Fruit fly (Drosophila melanogaster) whole organism, wandering third instar larva: ENCODE data around the gene CG6290.

Experiments used
- Abd-B ChIP-seq: fragments of >200 bp; optimal IDR thresholded peaks from 2 replicates; lab custom pipeline; 2017; ENCODE audit warnings: missing biosample characterization, missing genetic modification characterization
- CG32264 ChIP-seq: fragments of 200-800 bp; sonication (Bioruptor generic); optimal IDR thresholded peaks from 2 replicates; lab custom pipeline; 2016; ENCODE audit warnings: missing biosample characterization, missing genetic modification characterization
- CG9705 ChIP-seq: fragments of 200-800 bp; sonication (Bioruptor generic); optimal IDR thresholded peaks from 2 replicates; lab custom pipeline; 2018; ENCODE audit warnings: missing biosample characterization, mild to moderate bottlenecking, missing genetic modification characterization
- CrebA ChIP-seq: fragments of 200-800 bp; sonication (Bioruptor generic); optimal IDR thresholded peaks from 2 replicates; lab custom pipeline; 2016; ENCODE audit warnings: missing biosample characterization, mild to moderate bottlenecking, missing genetic modification characterization, borderline replicate concordance
- Dfd ChIP-seq: fragments of >200 bp; optimal IDR thresholded peaks from 2 replicates; lab custom pipeline; 2017; ENCODE audit warnings: missing biosample characterization, missing genetic modification characterization
- Dif ChIP-seq: fragments of 200-275, 200-300 bp; sonication (Bioruptor generic); optimal IDR thresholded peaks from 2 replicates; lab custom pipeline; 2018; ENCODE audit warnings: missing biosample characterization, missing genetic modification characterization; ENCODE audit not compliant: partially characterized antibody
- HLH106 ChIP-seq: fragments of 200-800 bp; optimal IDR thresholded peaks from 3 replicates; lab custom pipeline; 2019; ENCODE audit warnings: missing biosample characterization, mild to moderate bottlenecking, missing genetic modification characterization, moderate library complexity
- Hnf4 ChIP-seq: fragments of 200-800 bp; sonication (Bioruptor generic); optimal IDR thresholded peaks from 2 replicates; lab custom pipeline; 2016; ENCODE audit warnings: missing biosample characterization, mild to moderate bottlenecking, missing genetic modification characterization
- Hr78 ChIP-seq: fragments of >200 bp; optimal IDR thresholded peaks from 2 replicates; lab custom pipeline; 2017; ENCODE audit warnings: missing biosample characterization, missing genetic modification characterization
- Hr83 ChIP-seq: fragments of 200-300 bp; sonication (Bioruptor generic); optimal IDR thresholded peaks from 2 replicates; lab custom pipeline; 2016; ENCODE audit warnings: missing biosample characterization, mild to moderate bottlenecking, missing genetic modification characterization, moderate library complexity; ENCODE audit not compliant: poor library complexity, severe bottlenecking
- Jra ChIP-seq: sonication (Bioruptor generic); optimal IDR thresholded peaks from 2 replicates; lab custom pipeline; 2016; ENCODE audit warnings: missing biosample characterization, missing genetic modification characterization
- Mio ChIP-seq: sonication (Bioruptor generic); optimal IDR thresholded peaks from 2 replicates; lab custom pipeline; 2016; ENCODE audit warnings: missing biosample characterization, missing genetic modification characterization
- Myc ChIP-seq: fragments of >200 bp; optimal IDR thresholded peaks from 2 replicates; lab custom pipeline; 2017
- N ChIP-seq: fragments of >200 bp; optimal IDR thresholded peaks from 2 replicates; lab custom pipeline; 2018; ENCODE audit warnings: missing biosample characterization, missing external identifiers, missing genetic modification characterization
- OdsH ChIP-seq: fragments of 200-800 bp; sonication (Bioruptor generic); optimal IDR thresholded peaks from 2 replicates; lab custom pipeline; 2016; ENCODE audit warnings: missing biosample characterization, mild to moderate bottlenecking, missing genetic modification characterization
- Rel ChIP-seq, 2 experiments: fragments of 200-800 bp; sonication (Bioruptor generic) in 1 of 2; optimal IDR thresholded peaks; 2 replicates in 1 of 2; 3 replicates in 1 of 2; lab custom pipeline; 2016 to 2019; ENCODE audit warnings: mild to moderate bottlenecking in 2 of 2, missing biosample characterization in 2 of 2, missing genetic modification characterization in 2 of 2, moderate library complexity in 1 of 2
- Vsx2 ChIP-seq: fragments of 200-300, 225-300 bp; sonication (Bioruptor generic); optimal IDR thresholded peaks from 2 replicates; lab custom pipeline; 2018; ENCODE audit warnings: missing biosample characterization, missing genetic modification characterization; ENCODE audit not compliant: partially characterized antibody
- br ChIP-seq: fragments of 200-800 bp; sonication (Bioruptor generic); optimal IDR thresholded peaks from 2 replicates; lab custom pipeline; 2016; ENCODE audit warnings: missing biosample characterization, missing genetic modification characterization
- dl ChIP-seq, 2 experiments: fragments of 175-275, 200-275 bp in 1 of 2; fragments of 200-275 bp in 1 of 2; sonication (Bioruptor generic); optimal IDR thresholded peaks; lab custom pipeline; 2018; ENCODE audit warnings: mild to moderate bottlenecking in 2 of 2, missing biosample characterization in 2 of 2, missing genetic modification characterization in 2 of 2, moderate library complexity in 2 of 2; ENCODE audit not compliant: partially characterized antibody in 2 of 2, insufficient read depth in 1 of 2
- dmrt93B ChIP-seq: fragments of 200-800 bp; sonication (Bioruptor generic); optimal IDR thresholded peaks from 2 replicates; lab custom pipeline; 2018; ENCODE audit warnings: missing biosample characterization, mild to moderate bottlenecking, missing genetic modification characterization
- dsf ChIP-seq: sonication (Bioruptor generic); optimal IDR thresholded peaks from 2 replicates; lab custom pipeline; 2016; ENCODE audit warnings: missing biosample characterization, missing genetic modification characterization, borderline replicate concordance
- ey ChIP-seq: fragments of 200-800 bp; sonication (Bioruptor generic); optimal IDR thresholded peaks from 2 replicates; lab custom pipeline; 2016; ENCODE audit warnings: missing biosample characterization, missing genetic modification characterization
- foxo ChIP-seq, 2 experiments: fragments of 200-800 bp; sonication (Bioruptor generic); optimal IDR thresholded peaks; 2 replicates in 1 of 2; 3 replicates in 1 of 2; lab custom pipeline; 2016 to 2017; ENCODE audit warnings: missing biosample characterization in 2 of 2, missing genetic modification characterization in 2 of 2
- fru ChIP-seq: fragments of 200-800 bp; sonication (Bioruptor generic); optimal IDR thresholded peaks from 3 replicates; lab custom pipeline; 2016; ENCODE audit warnings: missing biosample characterization, mild to moderate bottlenecking, missing genetic modification characterization
- h ChIP-seq: fragments of 200-800 bp; sonication (Bioruptor generic); optimal IDR thresholded peaks from 3 replicates; lab custom pipeline; 2016; ENCODE audit warnings: missing biosample characterization, mild to moderate bottlenecking, missing genetic modification characterization
- jim ChIP-seq: fragments of 175-275, 200-325 bp; sonication (Bioruptor generic); optimal IDR thresholded peaks from 2 replicates; lab custom pipeline; 2016; ENCODE audit warnings: missing biosample characterization, mild to moderate bottlenecking, missing genetic modification characterization
- lola ChIP-seq: fragments of >200 bp; optimal IDR thresholded peaks from 2 replicates; lab custom pipeline; 2017; ENCODE audit warnings: missing biosample characterization, missing genetic modification characterization
- pan ChIP-seq: fragments of >200 bp; optimal IDR thresholded peaks from 2 replicates; lab custom pipeline; 2017
- psq ChIP-seq: fragments of 200-800 bp; sonication (Bioruptor generic); optimal IDR thresholded peaks from 3 replicates; lab custom pipeline; 2017; ENCODE audit warnings: missing biosample characterization, mild to moderate bottlenecking, missing genetic modification characterization, moderate library complexity
- rgr ChIP-seq: fragments of 200-800 bp; sonication (Bioruptor generic); optimal IDR thresholded peaks from 3 replicates; lab custom pipeline; 2016; ENCODE audit warnings: missing biosample characterization, mild to moderate bottlenecking, missing genetic modification characterization
- sage ChIP-seq: fragments of 200-800 bp; sonication (Bioruptor generic); optimal IDR thresholded peaks from 2 replicates; lab custom pipeline; 2016; ENCODE audit warnings: missing biosample characterization, mild to moderate bottlenecking, missing genetic modification characterization
- sv ChIP-seq: fragments of 200-800 bp; sonication (Bioruptor generic); optimal IDR thresholded peaks from 3 replicates; lab custom pipeline; 2016; ENCODE audit warnings: missing biosample characterization, missing genetic modification characterization
- tai ChIP-seq: sonication (Bioruptor generic); optimal IDR thresholded peaks from 2 replicates; lab custom pipeline; 2016; ENCODE audit warnings: missing biosample characterization, missing genetic modification characterization
- usp ChIP-seq: fragments of >200 bp; optimal IDR thresholded peaks from 2 replicates; lab custom pipeline; 2017; ENCODE audit warnings: missing biosample characterization, missing genetic modification characterization
- woc ChIP-seq: sonication (Bioruptor generic); optimal IDR thresholded peaks from 2 replicates; lab custom pipeline; 2016; ENCODE audit warnings: missing biosample characterization, mild to moderate bottlenecking, missing genetic modification characterization

The CG6290 gene

DNA sequence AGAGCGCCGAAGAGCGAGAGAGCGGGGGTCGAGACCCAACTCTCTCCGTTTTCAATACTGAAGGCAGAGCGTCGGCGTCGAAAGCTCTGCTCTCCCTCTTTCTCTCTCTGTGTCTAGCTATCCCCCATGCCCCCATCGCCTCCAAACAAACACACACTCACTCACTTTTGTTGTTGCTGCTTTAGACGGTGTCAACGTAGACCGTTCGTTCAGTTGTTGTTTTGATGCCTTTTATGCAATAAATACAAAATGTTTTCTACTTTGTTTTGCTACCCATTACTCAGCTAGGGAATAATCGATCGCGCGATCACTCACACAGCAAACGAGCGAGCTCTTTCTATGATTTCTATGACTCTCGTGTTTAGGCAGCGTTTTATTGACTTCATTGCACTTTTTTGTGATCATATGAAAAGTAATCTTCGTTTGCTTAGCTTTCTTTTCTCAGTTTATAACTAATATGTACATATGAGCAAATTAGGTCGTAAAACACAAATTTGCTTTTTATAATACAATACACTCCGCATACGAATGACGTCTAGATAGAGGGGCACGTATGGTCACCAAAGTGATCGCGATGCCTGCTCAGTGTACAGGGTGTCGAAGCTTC lies 32.6 kb upstream of the CG6290 start:
- TF ChIP-seq Vsx2 (GFP tag; lab: Kevin White, UChicago): peak; percentile 90
- no peak for TF ChIP-seq HLH106 (tag; lab: Kevin White, UChicago)
- TF ChIP-seq pan (lab: Kevin White, UChicago): peak; percentile 70
- TF ChIP-seq Abd-B (GFP tag; lab: Kevin White, UChicago): no peak
- peak; percentile 0 for TF ChIP-seq fru (GFP tag; lab: Kevin White, UChicago)
- TF ChIP-seq dl (GFP tag; optimal IDR thresholded peaks at IDR 0.05; lab: Kevin White, UChicago; ENCODE audit: insufficient read depth in 1 of 2, partially characterized antibody in 2 of 2): peak; percentile 90 to 93
- no peak for TF ChIP-seq psq
- no peak for TF ChIP-seq tai (GFP tag; lab: Kevin White, UChicago)
- TF ChIP-seq sage (GFP tag; lab: Kevin White, UChicago): no peak
- peak; percentile 1 for TF ChIP-seq jim
- peak; percentile 91 for TF ChIP-seq br (GFP tag; lab: Kevin White, UChicago)
- TF ChIP-seq Jra (GFP tag; lab: Kevin White, UChicago): peak; percentile 3
- TF ChIP-seq Dif (GFP tag; lab: Kevin White, UChicago): peak; percentile 95
- peak; percentile 1 for TF ChIP-seq h (GFP tag; lab: Kevin White, UChicago)
- TF ChIP-seq CG9705 (GFP tag; lab: Kevin White, UChicago): no peak
- no peak for TF ChIP-seq OdsH (GFP tag; lab: Kevin White, UChicago)
- TF ChIP-seq woc: no peak
- peak; percentile 15 for TF ChIP-seq Hnf4 (GFP tag; lab: Kevin White, UChicago)
- no peak for TF ChIP-seq lola (GFP tag; lab: Kevin White, UChicago)

dm6 chrX:18405567-18406059 lies 31.7 kb upstream of the CG6290 start:
- TF ChIP-seq Rel (GFP tag; optimal IDR thresholded peaks at IDR 0.05; lab: Kevin White, UChicago) (no peak), Rel (tag; optimal IDR thresholded peaks at IDR 0.05; lab: Kevin White, UChicago) (no peak), HLH106 (tag; lab: Kevin White, UChicago) (no peak), dsf (GFP tag; lab: Kevin White, UChicago) (no peak), Dif (GFP tag; lab: Kevin White, UChicago) (no peak), tai (GFP tag; lab: Kevin White, UChicago) (no peak), psq (no peak), jim (no peak), Hr78 (GFP tag; lab: Kevin White, UChicago) (no peak), h (GFP tag; lab: Kevin White, UChicago) (no peak), rgr (GFP tag; lab: Kevin White, UChicago) (peak; percentile 5), OdsH (GFP tag; lab: Kevin White, UChicago) (no peak), dl (GFP tag; optimal IDR thresholded peaks at IDR 0.05; lab: Kevin White, UChicago; ENCODE audit: insufficient read depth in 1 of 2, partially characterized antibody in 2 of 2) (no peak), Mio (GFP tag; lab: Kevin White, UChicago) (no peak), woc (no peak), dmrt93B (no peak), foxo (GFP tag; optimal IDR thresholded peaks at IDR 0.05; lab: Kevin White, UChicago) (no peak), sv (GFP tag; lab: Kevin White, UChicago) (peak; percentile 73), CG9705 (GFP tag; lab: Kevin White, UChicago) (no peak), Vsx2 (GFP tag; lab: Kevin White, UChicago) (no peak), fru (GFP tag; lab: Kevin White, UChicago) (no peak), N (GFP tag; lab: Kevin White, UChicago) (no peak), Dfd (no peak), ey (GFP tag; lab: Kevin White, UChicago) (peak; percentile 15)

DNA sequence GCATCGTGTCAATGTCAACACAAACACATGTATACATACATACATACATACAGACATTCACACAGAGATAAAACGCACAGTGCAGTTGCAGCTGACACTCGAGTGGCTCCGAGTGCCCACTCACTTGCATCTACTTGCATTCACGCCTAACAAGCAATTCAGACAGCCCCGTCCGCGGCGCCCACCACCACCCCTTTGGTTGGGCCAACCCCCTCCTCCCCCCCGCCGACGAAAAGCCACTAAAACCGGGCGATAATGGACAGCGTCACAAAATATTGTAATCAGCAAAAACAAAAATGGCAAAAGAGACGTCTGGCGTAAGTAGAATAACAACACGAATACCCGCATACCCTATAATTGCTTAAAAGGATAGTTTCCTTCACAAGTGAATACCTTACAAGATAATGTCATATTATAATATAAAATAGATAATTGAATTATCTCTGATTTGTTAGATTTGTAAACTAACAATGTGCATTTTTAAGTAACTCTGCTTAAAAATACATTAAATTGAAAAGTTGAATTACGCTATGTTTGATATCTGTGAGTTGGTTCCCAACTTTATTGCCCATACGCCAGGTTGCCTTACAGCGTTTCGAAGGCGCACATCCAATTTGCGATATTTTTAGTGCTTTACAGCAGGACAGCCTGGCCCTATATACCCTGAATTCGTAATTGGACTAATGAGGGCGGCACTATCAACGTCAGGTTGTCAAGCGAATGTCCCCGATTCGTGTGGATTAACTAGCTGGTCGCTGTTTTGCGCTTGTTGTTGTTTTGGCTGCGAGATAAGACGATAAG lies 30.5 kb upstream of the CG6290 start:
- TF ChIP-seq Mio (GFP tag; lab: Kevin White, UChicago): no peak
- no peak for TF ChIP-seq lola (GFP tag; lab: Kevin White, UChicago)
- no peak for TF ChIP-seq ey (GFP tag; lab: Kevin White, UChicago)
- TF ChIP-seq jim: no peak
- no peak for TF ChIP-seq N (GFP tag; lab: Kevin White, UChicago)
- TF ChIP-seq CrebA (GFP tag; lab: Kevin White, UChicago): no peak
- TF ChIP-seq fru (GFP tag; lab: Kevin White, UChicago): no peak
- no peak for TF ChIP-seq usp (GFP tag; lab: Kevin White, UChicago)
- no peak for TF ChIP-seq Jra (GFP tag; lab: Kevin White, UChicago)
- TF ChIP-seq Dif (GFP tag; lab: Kevin White, UChicago): no peak
- no peak for TF ChIP-seq pan (lab: Kevin White, UChicago)
- no peak for TF ChIP-seq Hr83
- TF ChIP-seq sage (GFP tag; lab: Kevin White, UChicago): no peak
- no peak for TF ChIP-seq CG32264
- no peak for TF ChIP-seq woc
- TF ChIP-seq OdsH (GFP tag; lab: Kevin White, UChicago): no peak
- TF ChIP-seq CG9705 (GFP tag; lab: Kevin White, UChicago): no peak
- TF ChIP-seq Dfd: no peak
- TF ChIP-seq Myc (lab: Kevin White, UChicago): no peak
- no peak for TF ChIP-seq sv (GFP tag; lab: Kevin White, UChicago)
